Fruit fly (Drosophila melanogaster): ENCODE results near the gene Cpr76Bd.
A peak's percentile ranks its signal among the peaks of the same experiment; 100 is the strongest.

Cpr76Bd gene

DNA sequence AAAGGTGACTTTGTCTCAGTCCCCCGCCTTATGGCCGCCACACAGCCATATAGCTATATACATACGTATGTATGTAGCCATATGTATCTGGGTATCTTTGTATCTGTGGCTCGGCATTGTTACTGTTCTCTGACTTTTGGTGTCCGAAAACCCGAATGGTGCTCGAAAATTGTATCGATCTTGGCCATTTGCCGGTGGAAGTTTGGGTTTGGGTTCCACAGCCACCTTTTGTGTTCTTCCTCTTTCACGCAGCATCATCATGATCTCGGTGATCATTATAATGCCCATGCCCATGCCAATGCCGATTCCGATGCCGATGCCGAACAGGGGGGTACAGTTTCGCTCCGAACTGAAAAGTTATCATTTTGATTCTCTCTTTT lies 25.4 kb downstream of the Cpr76Bd start (continued):
- no peak for TF ChIP-seq B-H1 (GFP tag; IDR thresholded peaks at IDR 0.05)
- TF ChIP-seq B-H2 (GFP tag; optimal IDR thresholded peaks at IDR 0.05): no peak
- TF ChIP-seq oc (tag; optimal IDR thresholded peaks at IDR 0.05): no peak
- no peak for TF ChIP-seq lab (GFP tag; optimal IDR thresholded peaks at IDR 0.05)
- no peak for TF ChIP-seq Pdp1 (GFP tag; optimal IDR thresholded peaks at IDR 0.05)
- no peak for TF ChIP-seq zfh2 (GFP tag; optimal IDR thresholded peaks at IDR 0.05)
- no peak for TF ChIP-seq dmrt11E (tag; optimal IDR thresholded peaks at IDR 0.05)
- TF ChIP-seq sens (GFP tag): peak; percentile 69
- peak; percentile 68 for TF ChIP-seq cg (GFP tag; optimal IDR thresholded peaks at IDR 0.05)
- no peak for TF ChIP-seq luna (GFP tag; optimal IDR thresholded peaks at IDR 0.05)
- no peak for TF ChIP-seq BtbVII (GFP tag; optimal IDR thresholded peaks at IDR 0.05)
- peak; percentile 21 for TF ChIP-seq sug (tag; optimal IDR thresholded peaks at IDR 0.05)
- no peak for TF ChIP-seq CG3281 (GFP tag; optimal IDR thresholded peaks at IDR 0.05)
- TF ChIP-seq amos (GFP tag; IDR thresholded peaks at IDR 0.05; ENCODE audit: partially characterized antibody): no peak
- TF ChIP-seq Spps (tag; optimal IDR thresholded peaks at IDR 0.05): no peak
- no peak for TF ChIP-seq CG12659 (GFP tag; optimal IDR thresholded peaks at IDR 0.05)
- TF ChIP-seq usp (GFP tag; optimal IDR thresholded peaks at IDR 0.05): no peak
- no peak for TF ChIP-seq Sin3A (optimal IDR thresholded peaks at IDR 0.05)
- TF ChIP-seq CG15011 (GFP tag; optimal IDR thresholded peaks at IDR 0.05): no peak
- no peak for TF ChIP-seq CG12104 (GFP tag; optimal IDR thresholded peaks at IDR 0.05)
- TF ChIP-seq H15 (GFP tag; IDR thresholded peaks at IDR 0.05): no peak
- no peak for TF ChIP-seq ranshi (GFP tag; IDR thresholded peaks at IDR 0.05)
- TF ChIP-seq lbe (GFP tag; optimal IDR thresholded peaks at IDR 0.05): peak; percentile 28
- TF ChIP-seq Max (GFP tag; optimal IDR thresholded peaks at IDR 0.05): no peak
- no peak for TF ChIP-seq CG17361 (GFP tag; IDR thresholded peaks at IDR 0.05)
- no peak for TF ChIP-seq CG13287 (GFP tag; IDR thresholded peaks at IDR 0.05; ENCODE audit: partially characterized antibody)
- no peak for TF ChIP-seq sd (tag; optimal IDR thresholded peaks at IDR 0.05)
- TF ChIP-seq ase (GFP tag; IDR thresholded peaks at IDR 0.05): no peak
- TF ChIP-seq insv (GFP tag; optimal IDR thresholded peaks at IDR 0.05): no peak
- no peak for TF ChIP-seq gro (GFP tag; optimal IDR thresholded peaks at IDR 0.05)
- no peak for TF ChIP-seq Fer2 (tag; optimal IDR thresholded peaks at IDR 0.05)
- no peak for TF ChIP-seq CG8388 (GFP tag; optimal IDR thresholded peaks at IDR 0.05)
- no peak for TF ChIP-seq caup (GFP tag; optimal IDR thresholded peaks at IDR 0.05; ENCODE audit: severe bottlenecking)
- no peak for TF ChIP-seq inv (GFP tag; IDR thresholded peaks at IDR 0.05; ENCODE audit: partially characterized antibody)
- TF ChIP-seq CG18619 (GFP tag; optimal IDR thresholded peaks at IDR 0.05): no peak
- TF ChIP-seq Sox102F (GFP tag; optimal IDR thresholded peaks at IDR 0.05): no peak

dm6 chr3L:19558674-19559073 lies 26.1 kb downstream of the Cpr76Bd start:
- 0 out of 3 replicates have a peak, but pooled peaks have one; percentile 33 for TF ChIP-seq CG6791 (GFP tag; IDR thresholded peaks at IDR 0.05; ENCODE audit: partially characterized antibody)
- TF ChIP-seq oc (tag; optimal IDR thresholded peaks at IDR 0.05): peak; percentile 39
- TF ChIP-seq CG13894 (tag; optimal IDR thresholded peaks at IDR 0.05): peak; percentile 91
- TF ChIP-seq CG12769 (tag; optimal IDR thresholded peaks at IDR 0.05): peak; percentile 49
- no peak for TF ChIP-seq row (GFP tag; IDR thresholded peaks at IDR 0.05)
- no peak for TF ChIP-seq CG1233 (GFP tag; optimal IDR thresholded peaks at IDR 0.05)
- 0 out of 2 replicates have a peak, but pooled peaks have one; percentile 2 for TF ChIP-seq bbx (GFP tag; IDR thresholded peaks at IDR 0.05; ENCODE audit: partially characterized antibody)
- peak; percentile 1 for TF ChIP-seq gem (tag; optimal IDR thresholded peaks at IDR 0.05)
- no peak for TF ChIP-seq pita (GFP tag; optimal IDR thresholded peaks at IDR 0.05)
